Worm (Caenorhabditis elegans) whole organism, L2 larva: ENCODE results near the gene sru-25.

Experiments
- C34F6.9 ChIP-seq: fragments of 150-350 bp; optimal IDR thresholded peaks from 2 replicates; lab custom pipeline; 2014; ENCODE audit warnings: missing biosample characterization, missing genetic modification characterization
- R02D3.7 ChIP-seq: fragments of 150-350 bp; optimal IDR thresholded peaks from 2 replicates; lab custom pipeline; 2014; ENCODE audit warnings: missing biosample characterization, missing genetic modification characterization
- Y55F3AM.14 ChIP-seq: fragments of 200-800 bp; sonication (Bioruptor generic); optimal IDR thresholded peaks from 2 replicates; lab custom pipeline; 2018; ENCODE audit warnings: mild to moderate bottlenecking, missing genetic modification characterization, missing compliant biosample characterization
- ZK546.5 ChIP-seq: sonication (generic microtip); optimal IDR thresholded peaks from 2 replicates; lab custom pipeline; 2017; ENCODE audit warnings: missing biosample characterization, missing genetic modification characterization
- alr-1 ChIP-seq: fragments of 150-350 bp; optimal IDR thresholded peaks from 2 replicates; lab custom pipeline; 2014; ENCODE audit warnings: missing biosample characterization, missing genetic modification characterization
- aly-2 ChIP-seq: fragments of 150-350 bp; optimal IDR thresholded peaks from 2 replicates; lab custom pipeline; 2014; ENCODE audit warnings: missing biosample characterization, missing genetic modification characterization
- ama-1 ChIP-seq: fragments of 150-350 bp; optimal IDR thresholded peaks from 2 replicates; lab custom pipeline; 2018; ENCODE audit warnings: inconsistent platforms
- ceh-16 ChIP-seq: fragments of 150-350 bp; optimal IDR thresholded peaks from 2 replicates; lab custom pipeline; 2014; ENCODE audit warnings: missing biosample characterization, missing genetic modification characterization
- ceh-82 ChIP-seq: fragments of 150-350 bp; optimal IDR thresholded peaks from 2 replicates; lab custom pipeline; 2014; ENCODE audit warnings: missing biosample characterization, missing genetic modification characterization
- dmd-4 ChIP-seq: sonication (generic microtip); optimal IDR thresholded peaks from 2 replicates; lab custom pipeline; 2017; ENCODE audit warnings: missing biosample characterization, missing genetic modification characterization
- egl-27 ChIP-seq: sonication (generic microtip); optimal IDR thresholded peaks from 3 replicates; lab custom pipeline; 2017; ENCODE audit warnings: missing biosample characterization, missing genetic modification reagents, missing genetic modification characterization
- elt-3 ChIP-seq: sonication (generic microtip); optimal IDR thresholded peaks from 2 replicates; lab custom pipeline; 2017; ENCODE audit warnings: missing biosample characterization, missing genetic modification characterization
- fos-1 ChIP-seq: fragments of 150-350 bp; optimal IDR thresholded peaks from 2 replicates; lab custom pipeline; 2014; ENCODE audit warnings: missing biosample characterization, missing genetic modification characterization
- gmeb-1 ChIP-seq: fragments of 150-350 bp; optimal IDR thresholded peaks from 2 replicates; lab custom pipeline; 2014; ENCODE audit warnings: missing biosample characterization, missing genetic modification characterization
- mab-5 ChIP-seq: fragments of 150-350 bp; optimal IDR thresholded peaks from 2 replicates; lab custom pipeline; 2014; ENCODE audit warnings: missing biosample characterization, missing genetic modification characterization
- nhr-10 ChIP-seq: sonication (generic microtip); optimal IDR thresholded peaks from 2 replicates; lab custom pipeline; 2017; ENCODE audit warnings: missing biosample characterization, missing genetic modification characterization
- nhr-11 ChIP-seq: fragments of 150-350 bp; optimal IDR thresholded peaks from 2 replicates; lab custom pipeline; 2014; ENCODE audit warnings: missing biosample characterization, missing genetic modification characterization
- nhr-21 ChIP-seq: fragments of 150-350 bp; optimal IDR thresholded peaks from 2 replicates; lab custom pipeline; 2014; ENCODE audit warnings: missing biosample characterization, missing genetic modification characterization
- nhr-237 ChIP-seq: fragments of 150-350 bp; optimal IDR thresholded peaks from 2 replicates; lab custom pipeline; 2014; ENCODE audit warnings: missing biosample characterization, missing genetic modification characterization
- nhr-6 ChIP-seq: fragments of 150-350 bp; optimal IDR thresholded peaks from 2 replicates; lab custom pipeline; 2014; ENCODE audit warnings: missing biosample characterization, missing genetic modification characterization
- nhr-77 ChIP-seq: fragments of 150-350 bp; optimal IDR thresholded peaks from 2 replicates; lab custom pipeline; 2014; ENCODE audit warnings: missing biosample characterization, missing genetic modification characterization
- peb-1 ChIP-seq: fragments of 150-350 bp; optimal IDR thresholded peaks from 2 replicates; lab custom pipeline; 2014; ENCODE audit warnings: missing biosample characterization, missing genetic modification characterization
- sem-4 ChIP-seq: fragments of 150-350 bp; optimal IDR thresholded peaks from 2 replicates; lab custom pipeline; 2014; ENCODE audit warnings: missing biosample characterization, missing genetic modification reagents, missing genetic modification characterization
- skn-1 ChIP-seq: sonication (generic microtip); optimal IDR thresholded peaks from 2 replicates; lab custom pipeline; 2017; ENCODE audit warnings: missing biosample characterization, missing genetic modification characterization
- sma-3 ChIP-seq: sonication (generic microtip); optimal IDR thresholded peaks from 2 replicates; lab custom pipeline; 2016; ENCODE audit warnings: missing genetic modification reagents, missing genetic modification characterization, missing compliant biosample characterization
- snpc-4 ChIP-seq: fragments of 150-350 bp; optimal IDR thresholded peaks from 2 replicates; lab custom pipeline; 2014; ENCODE audit warnings: missing biosample characterization, missing genetic modification characterization
- unc-62 ChIP-seq: fragments of 150-350 bp; optimal IDR thresholded peaks from 2 replicates; lab custom pipeline; 2014; ENCODE audit warnings: missing biosample characterization, missing genetic modification reagents, missing genetic modification characterization
- zag-1 ChIP-seq: fragments of 150-350 bp; optimal IDR thresholded peaks from 2 replicates; lab custom pipeline; 2014; ENCODE audit warnings: missing biosample characterization, missing genetic modification characterization

sru-25 gene

DNA sequence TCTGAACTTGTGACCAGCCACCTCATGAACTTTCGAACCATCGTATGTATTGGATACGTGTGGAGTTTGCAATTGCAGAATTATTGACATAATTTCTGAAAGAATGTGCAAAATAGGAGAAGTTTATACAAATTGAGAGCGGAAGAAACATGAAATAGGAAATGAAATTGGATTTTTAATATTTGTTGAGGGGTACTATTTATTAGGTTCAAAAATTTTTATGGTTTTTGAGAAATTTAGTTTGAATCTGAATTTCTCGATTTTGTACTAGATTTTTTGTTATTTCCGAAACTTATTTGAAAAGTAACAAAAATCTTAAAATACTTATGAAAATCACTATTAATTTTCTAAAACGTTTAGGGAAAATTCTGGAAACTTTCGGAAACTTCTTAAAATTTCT, 45.6 kb downstream of the sru-25 start, which contains the start of gene F48G7.9:
TSS of gene F48G7.9 (minus strand) at position 101 of the 400 bp plus-strand sequence.
- TF ChIP-seq C34F6.9 (tag; lab: Kevin White, UChicago) (no peak), nhr-21 (tag; lab: Kevin White, UChicago) (no peak), ceh-82 (no peak), egl-27 (tag; lab: Kevin White, UChicago) (no peak), snpc-4 (tag; lab: Kevin White, UChicago) (no peak), nhr-10 (no peak), aly-2 (tag; lab: Kevin White, UChicago) (no peak), skn-1 (tag; lab: Kevin White, UChicago) (no peak), ceh-16 (tag; lab: Kevin White, UChicago) (no peak), sma-3 (GFP tag; lab: Kevin White, UChicago) (no peak)

- TF ChIP-seq ZK546.5 (tag; lab: Kevin White, UChicago) (no peak), fos-1 (tag; lab: Kevin White, UChicago) (no peak), alr-1 (tag; lab: Kevin White, UChicago) (no peak), R02D3.7 (tag; lab: Kevin White, UChicago) (no peak), nhr-237 (no peak), mab-5 (no peak), egl-27 (tag; lab: Kevin White, UChicago) (no peak)
- TF ChIP-seq, all 48 proteins: peak for 0
These were observed 46.5 kb downstream of the sru-25 start, which contains the start of gene F48G7.8 for ce11 chrV:627585-627984. Gene F48G7.8 (minus strand): TSS chrV:627685.

DNA sequence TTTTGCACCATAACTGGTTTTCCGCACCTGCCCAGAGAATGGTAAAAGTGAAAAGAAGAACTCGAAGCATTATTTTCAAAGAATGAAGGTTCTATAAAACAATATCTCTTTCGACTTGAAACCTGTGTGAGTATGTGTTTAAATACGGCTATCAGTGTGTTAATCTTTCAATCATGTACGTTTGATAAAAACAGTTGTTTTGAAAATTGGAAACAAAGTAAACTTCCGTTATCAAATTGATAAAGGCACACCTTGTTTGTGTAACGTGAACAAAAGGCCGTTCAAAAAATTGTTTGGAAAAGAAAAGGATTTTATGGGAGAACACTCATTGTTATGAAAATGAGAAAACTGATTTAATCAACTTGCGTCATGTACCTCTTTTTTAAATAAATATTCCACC, 47.8 kb downstream of the sru-25 start, which contains the start of gene F48G7.7:
TSS of gene F48G7.7 (minus strand) at position 101 of the 400 bp plus-strand sequence.
- TF ChIP-seq C34F6.9 (tag; lab: Kevin White, UChicago) (no peak), nhr-6 (tag; lab: Kevin White, UChicago) (no peak), egl-27 (tag; lab: Kevin White, UChicago) (no peak), snpc-4 (tag; lab: Kevin White, UChicago) (no peak), elt-3 (tag; lab: Kevin White, UChicago) (no peak), nhr-10 (no peak)

- TF ChIP-seq zag-1 (tag; lab: Kevin White, UChicago), result no peak
- TF ChIP-seq ama-1 (lab: Kevin White, UChicago), result no peak
- no peak for TF ChIP-seq nhr-11 (tag; lab: Kevin White, UChicago)
- TF ChIP-seq nhr-10, result no peak
- TF ChIP-seq sem-4 (tag; lab: Kevin White, UChicago), result no peak
- TF ChIP-seq peb-1 (tag; lab: Kevin White, UChicago), result no peak
- TF ChIP-seq gmeb-1, result no peak
- TF ChIP-seq skn-1 (tag; lab: Kevin White, UChicago), result no peak
- no peak for TF ChIP-seq dmd-4 (tag; lab: Kevin White, UChicago)
- TF ChIP-seq egl-27 (tag; lab: Kevin White, UChicago), result no peak
These were observed 49.2 kb downstream of the sru-25 start, which contains the start of gene srt-17 for ce11 chrV:624922-625321. Gene srt-17 (minus strand): TSS chrV:625022.

- TF ChIP-seq peb-1 (tag; lab: Kevin White, UChicago) (no peak), nhr-11 (tag; lab: Kevin White, UChicago) (no peak), nhr-77 (tag; lab: Kevin White, UChicago) (no peak), Y55F3AM.14 (GFP tag; lab: Kevin White, UChicago) (no peak), unc-62 (GFP tag; lab: Kevin White, UChicago) (no peak)
- TF ChIP-seq, all 48 proteins: peak for 0
These were observed 51.2 kb downstream of the sru-25 start, which contains the start of gene F48G7.5 for ce11 chrV:622902-623301. Gene F48G7.5 (minus strand): TSS chrV:622935.
